Worm (Caenorhabditis elegans) whole organism, L4/young adult: ENCODE measurements around the gene Y54G2A.7.

Source experiments
- W03F9.2 ChIP-seq: fragments of 150-350 bp; optimal IDR thresholded peaks from 2 replicates; lab custom pipeline; 2014; ENCODE audit warnings: missing biosample characterization, missing genetic modification characterization
- dao-5 ChIP-seq: sonication (generic microtip); optimal IDR thresholded peaks from 2 replicates; lab custom pipeline; 2016; ENCODE audit warnings: missing genotype, missing genetic modification characterization, moderate library complexity, missing compliant biosample characterization
- him-1 ChIP-seq: sonication (generic microtip); optimal IDR thresholded peaks from 2 replicates; lab custom pipeline; 2016; ENCODE audit warnings: missing genotype, missing genetic modification reagents, missing genetic modification characterization, missing compliant biosample characterization

Y54G2A.7 gene

DNA sequence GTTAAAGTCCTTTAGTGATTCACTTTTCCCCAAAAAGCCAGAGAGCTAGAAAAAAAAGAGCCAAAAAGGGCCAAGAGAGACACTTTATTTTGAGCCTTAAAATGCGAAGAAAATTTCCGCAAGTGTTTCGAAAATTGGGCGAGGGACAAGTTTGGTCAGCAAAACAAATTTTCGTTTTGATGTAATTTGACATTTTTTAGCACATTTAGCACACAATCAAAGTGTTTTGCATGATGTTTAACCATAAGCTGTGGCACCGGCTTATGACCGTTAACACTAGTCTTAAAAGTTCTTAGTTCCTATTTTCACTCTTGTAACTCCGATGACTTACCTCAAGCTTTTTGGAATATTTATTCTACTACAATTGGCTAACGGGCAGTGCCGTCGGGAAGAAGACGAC is 18.0 kb upstream of the Y54G2A.7 start, which contains the start of gene Y54G2A.37:
Gene Y54G2A.37 (plus strand): TSS at position 301 of the 400 bp plus-strand sequence.
- no peak for TF ChIP-seq dao-5 (tag; lab: Kevin White, UChicago)

DNA sequence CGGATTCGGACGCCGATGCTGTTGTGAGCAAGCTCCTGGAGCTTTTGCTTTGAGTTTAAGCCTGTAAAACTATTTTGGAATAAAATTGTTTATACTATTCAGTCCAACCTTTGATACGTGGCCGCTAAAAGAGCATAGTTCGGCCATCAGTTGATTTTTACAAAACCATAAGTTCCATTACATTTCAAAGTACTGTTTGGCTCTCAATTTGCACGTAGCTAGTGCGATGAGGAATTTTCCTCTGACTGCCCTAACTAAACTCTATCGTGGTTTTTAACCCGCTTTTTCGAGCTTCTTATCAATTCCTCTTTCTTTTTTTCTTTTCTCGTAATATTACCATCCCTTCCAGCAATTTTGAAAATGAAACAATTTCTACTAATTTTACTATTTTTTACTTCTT is 15.0 kb upstream of the Y54G2A.7 start, which contains the start of gene clec-80:
Gene clec-80 (plus strand): TSS at position 301 of the 400 bp plus-strand sequence.
- TF ChIP-seq W03F9.2 (tag; lab: Kevin White, UChicago) (no peak), him-1 (tag; lab: Kevin White, UChicago) (no peak)

DNA sequence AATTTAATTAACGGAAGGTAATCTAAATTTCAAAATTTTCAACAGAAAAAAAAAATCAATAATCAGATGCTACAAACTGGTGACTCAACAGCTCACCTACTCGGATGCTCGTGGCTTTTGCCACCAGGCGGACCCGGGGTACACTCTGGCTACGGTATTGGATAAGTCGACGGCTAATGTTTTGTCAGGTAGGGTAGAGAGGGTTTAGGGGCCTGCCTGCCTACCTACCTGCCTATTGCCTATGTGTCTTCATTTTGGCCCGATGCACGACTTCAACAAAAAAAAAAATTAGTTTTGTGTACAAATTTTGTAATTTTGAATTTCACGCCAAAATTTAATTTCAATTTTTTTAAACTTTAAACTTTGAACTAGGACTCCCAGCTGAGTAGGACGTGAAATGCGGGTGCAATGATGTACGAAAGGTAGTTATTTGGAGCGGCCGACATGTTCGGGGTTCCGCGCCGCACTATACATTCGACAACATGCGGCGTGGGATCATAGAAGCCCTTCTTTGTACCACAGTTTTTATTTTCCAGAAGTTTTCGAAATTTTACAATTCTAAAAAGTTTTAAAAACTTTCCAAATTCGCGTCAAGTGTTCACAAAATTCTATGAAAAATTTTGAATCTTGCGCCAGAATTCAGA is 12.8 kb upstream of the Y54G2A.7 start:
- TF ChIP-seq dao-5 (tag; lab: Kevin White, UChicago) (no peak), him-1 (tag; lab: Kevin White, UChicago) (no peak), W03F9.2 (tag; lab: Kevin White, UChicago) (no peak)

DNA sequence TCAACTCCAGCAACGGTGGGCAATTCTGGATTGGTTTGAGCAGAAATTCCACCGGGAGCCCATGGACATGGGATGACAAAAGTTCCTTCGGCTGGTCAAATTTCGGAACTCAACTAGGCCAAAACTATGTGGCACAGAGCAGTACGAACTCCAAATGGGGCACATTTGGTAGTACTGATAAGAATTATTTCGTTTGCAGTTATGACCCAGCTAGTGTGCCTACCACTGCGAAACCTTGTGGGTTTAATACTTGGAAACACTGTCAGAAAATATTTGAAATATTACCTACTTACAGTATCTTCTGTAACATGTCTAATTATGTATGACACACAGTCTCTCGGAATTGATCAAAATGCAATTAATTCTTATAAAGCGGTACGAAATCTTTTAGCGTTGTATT is 12.1 kb upstream of the Y54G2A.7 start:
- TF ChIP-seq him-1 (tag; lab: Kevin White, UChicago) (no peak), dao-5 (tag; lab: Kevin White, UChicago) (no peak), W03F9.2 (tag; lab: Kevin White, UChicago) (no peak)

DNA sequence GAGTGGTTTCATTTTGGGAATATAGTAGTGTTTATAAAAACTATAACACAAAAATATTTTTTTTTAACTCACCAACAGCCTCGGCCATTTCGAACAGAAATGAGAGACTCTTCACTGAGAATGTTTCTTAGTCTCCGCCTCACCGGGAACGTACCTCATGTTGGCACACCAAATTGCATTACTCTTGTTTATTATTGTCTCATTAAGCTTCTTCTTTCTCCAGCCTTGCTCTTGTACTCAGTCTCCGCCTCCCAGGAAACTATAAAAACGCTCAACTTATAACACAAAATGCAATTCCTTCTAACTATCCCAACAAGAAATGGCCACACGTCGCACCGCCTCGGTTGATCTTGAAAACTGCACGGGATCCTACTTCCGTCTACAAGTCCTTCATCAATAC is 5.8 kb upstream of the Y54G2A.7 start, which contains the start of the genes Y54G2A.48 and pudl-1:
Gene Y54G2A.48 (minus strand): TSS at position 101 of the 400 bp plus-strand sequence.
Gene pudl-1 (plus strand): TSS at position 320 of the 400 bp plus-strand sequence.
- TF ChIP-seq him-1 (tag; lab: Kevin White, UChicago): no peak
- no peak for TF ChIP-seq dao-5 (tag; lab: Kevin White, UChicago)
- TF ChIP-seq W03F9.2 (tag; lab: Kevin White, UChicago): no peak

DNA sequence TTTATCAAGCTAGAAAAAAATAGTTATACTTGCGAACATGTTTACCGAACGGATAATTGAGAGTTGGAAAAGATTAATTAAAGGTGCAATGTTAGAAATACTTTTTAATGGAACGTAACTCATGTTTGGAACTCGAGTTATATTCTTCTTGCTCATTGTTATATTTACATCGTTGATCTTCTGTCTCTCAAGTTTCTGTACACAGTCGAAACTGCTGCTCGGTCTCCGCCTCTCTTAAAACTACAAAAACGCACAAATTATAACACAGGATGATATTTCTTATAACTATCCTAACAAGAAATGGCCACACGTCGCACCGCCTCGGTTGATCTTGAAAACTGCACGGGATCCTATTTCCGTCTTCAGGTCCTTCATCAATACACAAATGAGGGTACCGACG is 3.9 kb upstream of the Y54G2A.7 start, which contains the start of gene pudl-2:
Gene pudl-2 (plus strand): TSS at position 301 of the 400 bp plus-strand sequence.
- TF ChIP-seq him-1 (tag; lab: Kevin White, UChicago) (no peak), W03F9.2 (tag; lab: Kevin White, UChicago) (no peak), dao-5 (tag; lab: Kevin White, UChicago) (no peak)

DNA sequence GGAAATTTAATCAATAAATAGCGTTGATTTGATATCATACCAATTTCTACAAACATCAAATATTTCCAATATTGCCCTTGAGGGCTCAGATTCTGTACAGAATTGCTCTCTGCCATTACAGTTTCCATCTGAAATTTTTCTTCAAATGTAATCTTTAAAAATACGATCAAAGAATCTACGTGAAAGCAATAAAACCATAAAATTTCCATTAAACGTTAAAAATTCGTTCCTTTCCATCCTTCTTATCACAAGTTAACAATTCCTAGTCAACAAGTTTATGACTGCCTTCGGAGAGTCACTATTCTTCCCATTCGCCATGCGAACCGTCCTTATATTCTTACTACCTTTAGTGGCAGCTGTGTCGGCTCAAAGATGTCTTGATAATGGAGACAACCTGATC is 3.0 kb upstream of the Y54G2A.7 start, which contains the start of gene clec-82:
Gene clec-82 (plus strand): TSS at position 301 of the 400 bp plus-strand sequence.
- TF ChIP-seq him-1 (tag; lab: Kevin White, UChicago): no peak
- no peak for TF ChIP-seq W03F9.2 (tag; lab: Kevin White, UChicago)
- no peak for TF ChIP-seq dao-5 (tag; lab: Kevin White, UChicago)

DNA sequence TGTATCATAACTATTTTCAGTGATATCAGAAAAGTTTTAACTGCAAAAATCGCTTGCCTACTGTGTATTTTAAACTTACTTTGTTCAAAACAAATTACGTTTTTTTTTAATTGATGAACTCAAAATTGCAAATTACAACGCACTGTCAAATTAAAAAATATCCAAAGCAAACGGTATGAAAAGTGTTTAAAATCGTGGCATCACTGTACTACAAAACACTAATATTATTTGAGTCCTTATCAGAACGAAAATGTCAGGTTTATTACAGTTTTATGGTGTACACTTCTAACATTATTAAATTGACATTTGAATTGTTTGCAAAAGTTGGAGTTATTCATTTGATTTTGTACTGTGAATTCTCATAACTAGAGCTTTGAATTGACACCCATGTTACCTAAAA is 2.9 kb downstream of the Y54G2A.7 start, which contains the start of gene clec-83:
Gene clec-83 (minus strand): TSS at position 213 of the 400 bp plus-strand sequence.
- TF ChIP-seq W03F9.2 (tag; lab: Kevin White, UChicago) (no peak), him-1 (tag; lab: Kevin White, UChicago) (no peak), dao-5 (tag; lab: Kevin White, UChicago) (no peak)

DNA sequence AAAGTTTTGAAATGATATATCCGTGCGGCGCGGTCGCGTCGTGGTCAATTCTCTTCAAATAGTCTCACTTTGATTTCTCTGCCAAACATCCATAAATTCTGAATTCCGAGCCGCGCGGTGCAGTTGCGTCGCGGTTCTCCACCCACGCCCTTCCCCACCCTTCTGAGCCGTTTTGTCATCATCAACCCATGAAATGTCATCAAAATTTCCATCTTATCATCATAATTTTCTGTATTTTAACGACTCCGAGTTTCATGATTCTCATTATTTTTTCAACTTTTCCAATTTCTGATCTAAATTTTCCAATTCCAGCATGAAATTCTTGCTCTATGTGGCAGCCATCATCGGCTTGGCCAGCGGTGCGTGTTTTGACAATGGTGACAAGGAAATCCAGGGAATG is 3.8 kb downstream of the Y54G2A.7 start, which contains the start of gene clec-84:
Gene clec-84 (plus strand): TSS at position 301 of the 400 bp plus-strand sequence.
- TF ChIP-seq him-1 (tag; lab: Kevin White, UChicago): no peak
- no peak for TF ChIP-seq dao-5 (tag; lab: Kevin White, UChicago)
- no peak for TF ChIP-seq W03F9.2 (tag; lab: Kevin White, UChicago)

DNA sequence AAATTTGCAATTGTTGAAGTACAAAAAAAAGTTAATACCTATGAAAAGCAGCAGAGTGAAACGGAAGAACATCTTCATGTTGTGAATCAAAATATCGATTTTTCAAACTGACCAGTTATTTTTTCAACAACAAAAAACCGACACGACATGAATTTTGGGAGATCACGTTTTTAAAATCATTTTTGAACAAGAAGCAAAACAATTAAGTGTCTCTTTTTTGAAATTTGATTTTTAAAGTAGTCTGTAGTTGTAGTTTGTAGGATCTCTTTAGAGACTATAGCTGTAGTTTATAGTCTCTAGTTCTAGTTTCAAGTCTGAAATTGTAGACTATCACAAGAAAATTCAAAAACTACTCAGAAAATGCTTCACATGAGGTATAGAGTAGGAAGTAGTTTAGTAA is 5.5 kb downstream of the Y54G2A.7 start, which contains the start of gene Y54G2A.15:
Gene Y54G2A.15 (minus strand): TSS at position 101 of the 400 bp plus-strand sequence.
- TF ChIP-seq him-1 (tag; lab: Kevin White, UChicago): no peak
- no peak for TF ChIP-seq dao-5 (tag; lab: Kevin White, UChicago)
- no peak for TF ChIP-seq W03F9.2 (tag; lab: Kevin White, UChicago)

DNA sequence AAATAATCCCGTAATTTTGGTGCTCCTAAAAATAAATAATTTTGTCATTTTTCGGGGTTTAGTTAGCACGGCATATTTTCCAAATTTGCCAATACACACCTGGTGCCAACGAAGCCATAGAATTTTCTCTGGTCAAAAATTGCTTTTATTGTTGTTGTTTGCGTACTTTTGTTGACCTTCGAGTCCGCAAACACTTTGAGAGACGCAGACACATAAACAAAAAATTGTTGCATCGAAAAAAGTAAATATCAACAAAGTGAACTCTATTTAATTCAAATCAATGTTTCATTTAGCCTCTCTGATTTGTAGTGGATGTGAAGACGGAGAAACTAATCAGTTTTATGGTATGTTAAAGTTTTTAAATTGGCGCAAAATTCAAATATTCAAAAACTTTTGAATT is 7.9 kb downstream of the Y54G2A.7 start, which contains the start of gene Y54G2A.40:
Gene Y54G2A.40 (plus strand): TSS at position 213 of the 400 bp plus-strand sequence.
- no peak for TF ChIP-seq W03F9.2 (tag; lab: Kevin White, UChicago)
- TF ChIP-seq dao-5 (tag; lab: Kevin White, UChicago): no peak
- TF ChIP-seq him-1 (tag; lab: Kevin White, UChicago): no peak

DNA sequence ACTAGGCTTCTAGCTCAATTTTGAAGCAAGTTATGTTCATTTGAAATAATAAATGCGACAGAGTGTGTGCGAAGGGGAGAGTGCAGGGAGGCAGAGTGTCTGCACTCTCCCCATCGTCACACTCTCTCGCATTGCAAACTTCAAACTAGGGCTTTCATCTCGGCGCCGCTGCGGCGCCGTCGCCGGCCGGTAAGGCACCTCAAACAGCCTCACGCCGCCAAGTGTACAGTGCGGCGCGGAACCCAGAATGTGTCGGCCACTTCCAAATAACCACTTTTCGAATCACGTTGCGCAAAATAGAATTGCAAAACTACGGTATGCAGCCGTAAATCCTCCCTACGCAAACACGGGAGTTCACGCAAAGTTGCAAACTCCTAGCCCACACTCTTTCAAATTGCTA is 10.9 kb downstream of the Y54G2A.7 start:
- TF ChIP-seq dao-5 (tag; lab: Kevin White, UChicago) (no peak), him-1 (tag; lab: Kevin White, UChicago) (no peak), W03F9.2 (tag; lab: Kevin White, UChicago) (no peak)

DNA sequence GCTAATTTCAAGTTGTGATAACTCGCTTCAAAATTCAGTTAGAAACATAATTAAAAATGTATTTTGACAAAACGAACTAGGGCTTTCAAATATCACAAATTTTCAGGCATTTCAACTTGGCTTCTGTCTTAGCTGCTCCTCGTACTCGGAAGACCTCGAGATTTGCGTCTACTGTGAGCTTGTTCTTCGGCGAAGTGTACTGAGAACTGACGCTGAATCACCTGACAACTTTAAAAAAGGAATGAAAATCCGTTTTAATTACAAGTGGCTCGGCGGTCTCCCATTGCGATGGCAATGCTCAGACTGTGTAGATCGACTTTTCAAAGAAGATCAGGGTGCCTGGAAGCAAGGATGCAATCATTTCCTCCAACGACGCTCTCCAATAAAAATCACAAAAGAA is 12.2 kb downstream of the Y54G2A.7 start, which contains the start of gene clec-85:
Gene clec-85 (plus strand): TSS at position 301 of the 400 bp plus-strand sequence.
- TF ChIP-seq W03F9.2 (tag; lab: Kevin White, UChicago) (no peak), him-1 (tag; lab: Kevin White, UChicago) (no peak), dao-5 (tag; lab: Kevin White, UChicago) (no peak)
